Worm (Caenorhabditis elegans) whole organism, late embryonic: ENCODE results near the gene efk-1.

ENCODE experiments used
- ceh-9 ChIP-seq: sonication (generic microtip); optimal IDR thresholded peaks from 2 replicates; lab custom pipeline; 2016; ENCODE audit warnings: mild to moderate bottlenecking, missing genetic modification characterization, inconsistent platforms, missing compliant biosample characterization
- ets-4 ChIP-seq: sonication (generic microtip); optimal IDR thresholded peaks from 2 replicates; lab custom pipeline; 2016; ENCODE audit warnings: missing genetic modification characterization, missing compliant biosample characterization
- nfya-1 ChIP-seq: sonication (generic microtip); optimal IDR thresholded peaks from 2 replicates; lab custom pipeline; 2017; ENCODE audit warnings: missing genetic modification characterization, mild to moderate bottlenecking, missing compliant biosample characterization, antibody characterized with exemption, moderate library complexity
- odd-2 ChIP-seq: sonication (generic microtip); optimal IDR thresholded peaks from 2 replicates; lab custom pipeline; 2017; ENCODE audit warnings: antibody characterized with exemption, mild to moderate bottlenecking, missing genetic modification characterization, missing compliant biosample characterization
- pqm-1 ChIP-seq: sonication (generic microtip); optimal IDR thresholded peaks from 2 replicates; lab custom pipeline; 2016; ENCODE audit warnings: missing genetic modification characterization, missing compliant biosample characterization
- pros-1 ChIP-seq: fragments of 150-350 bp; optimal IDR thresholded peaks from 2 replicates; lab custom pipeline; 2014; ENCODE audit warnings: missing biosample characterization, missing genetic modification reagents, missing genetic modification characterization
- tbx-2 ChIP-seq: sonication (generic microtip); optimal IDR thresholded peaks from 2 replicates; lab custom pipeline; 2016; ENCODE audit warnings: missing genetic modification characterization, missing compliant biosample characterization

- TF ChIP-seq tbx-2 (tag; lab: Kevin White, UChicago), result no peak
- no peak for TF ChIP-seq pqm-1
- no peak for TF ChIP-seq nfya-1
- TF ChIP-seq pros-1 (tag; lab: Kevin White, UChicago), result no peak
- no peak for TF ChIP-seq ets-4 (tag; lab: Kevin White, UChicago)
- TF ChIP-seq ceh-9 (tag; lab: Kevin White, UChicago), result no peak
- no peak for TF ChIP-seq odd-2 (tag; lab: Kevin White, UChicago)
Observed at ce11 chrIII:6164253-6164971, 3.9 kb downstream of the efk-1 start, which contains the start of gene F42A10.9.
